Fruit fly (Drosophila melanogaster): ENCODE measurements around the gene CG7298.

CG7298 gene

DNA sequence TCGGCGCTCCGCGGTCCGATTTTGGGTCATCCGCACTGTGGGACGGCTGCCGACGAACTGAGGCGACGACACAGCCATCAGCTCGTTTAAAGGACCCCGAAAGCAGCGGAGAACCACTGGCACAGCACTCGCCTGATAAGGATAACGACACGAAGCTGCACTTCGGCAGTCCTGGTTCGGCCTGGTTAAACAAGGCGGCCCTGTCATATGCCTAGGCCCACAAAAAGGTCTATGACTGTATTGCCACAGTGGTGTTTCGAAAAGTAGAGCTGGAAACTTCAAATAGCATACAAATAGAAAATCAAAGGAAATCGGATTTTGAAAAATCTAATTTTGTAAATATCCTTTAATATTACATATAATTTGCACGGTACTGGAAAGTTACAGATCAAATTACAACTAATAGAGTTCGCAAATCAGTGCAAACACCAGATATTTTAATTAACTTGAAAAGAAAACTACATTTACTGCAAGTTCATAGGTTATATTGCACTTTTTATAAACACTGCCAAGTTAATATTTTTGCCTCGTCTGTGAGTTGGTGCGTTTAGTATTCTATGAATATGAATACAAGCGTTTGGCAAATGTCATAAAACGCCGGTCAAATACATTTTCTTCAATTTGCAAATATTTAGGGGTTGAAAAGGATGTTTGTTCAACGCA lies 18.1 kb downstream of the CG7298 start:
- TF ChIP-seq CG4496 (GFP tag; IDR thresholded peaks at IDR 0.05) (no peak), CG14655 (GFP tag; optimal IDR thresholded peaks at IDR 0.05) (peak; percentile 70), CG8301 (tag; optimal IDR thresholded peaks at IDR 0.05) (peak; percentile 41), gl (tag; optimal IDR thresholded peaks at IDR 0.05) (no peak), Ets98B (GFP tag; IDR thresholded peaks at IDR 0.05) (no peak), CG9948 (tag; optimal IDR thresholded peaks at IDR 0.05) (peak; percentile 57), CG12605 (GFP tag; IDR thresholded peaks at IDR 0.05) (no peak), Snoo (tag; optimal IDR thresholded peaks at IDR 0.05) (no peak), CG34367 (tag; optimal IDR thresholded peaks at IDR 0.05) (peak; percentile 74), Pif1B (GFP tag; optimal IDR thresholded peaks at IDR 0.05) (peak; percentile 23), CG15710 (tag; optimal IDR thresholded peaks at IDR 0.05) (peak; percentile 74), D1 (tag; optimal IDR thresholded peaks at IDR 0.05) (no peak), fd96Ca (GFP tag; IDR thresholded peaks at IDR 0.05) (no peak), CG32121 (GFP tag; IDR thresholded peaks at IDR 0.05) (no peak), CG10348 (GFP tag; IDR thresholded peaks at IDR 0.05) (0 out of 2 replicates have a peak, but pooled peaks have one; percentile 35), rn (GFP tag; IDR thresholded peaks at IDR 0.05) (no peak), CG17806 (tag; optimal IDR thresholded peaks at IDR 0.05) (peak; percentile 25), CG8159 (tag; optimal IDR thresholded peaks at IDR 0.05) (peak; percentile 63), Pif1A (GFP tag; optimal IDR thresholded peaks at IDR 0.05) (peak; percentile 0), CG13204 (GFP tag; optimal IDR thresholded peaks at IDR 0.05) (no peak), EcR (GFP tag; optimal IDR thresholded peaks at IDR 0.05) (peak; percentile 1)

dm6 chr3L:20183345-20184088 lies 20.0 kb downstream of the CG7298 start:
- TF ChIP-seq gl (tag; optimal IDR thresholded peaks at IDR 0.05) (peak; percentile 7), Snoo (tag; optimal IDR thresholded peaks at IDR 0.05) (no peak), CG8301 (tag; optimal IDR thresholded peaks at IDR 0.05) (peak; percentile 68), CG34367 (tag; optimal IDR thresholded peaks at IDR 0.05) (peak; percentile 58), CG10348 (GFP tag; IDR thresholded peaks at IDR 0.05) (no peak; the same call in 1 of the 2 replicates), CG14655 (GFP tag; optimal IDR thresholded peaks at IDR 0.05) (peak; percentile 73), D1 (tag; optimal IDR thresholded peaks at IDR 0.05) (no peak), EcR (GFP tag; optimal IDR thresholded peaks at IDR 0.05) (no peak), Pif1A (GFP tag; optimal IDR thresholded peaks at IDR 0.05) (peak; percentile 58), CG32121 (GFP tag; IDR thresholded peaks at IDR 0.05) (0 out of 2 replicates have a peak, but pooled peaks have one; percentile 23), CG4496 (GFP tag; IDR thresholded peaks at IDR 0.05) (no peak; the same call in 1 of the 3 replicates), CG17806 (tag; optimal IDR thresholded peaks at IDR 0.05) (peak; percentile 73), CG13204 (GFP tag; optimal IDR thresholded peaks at IDR 0.05) (no peak), Pif1B (GFP tag; optimal IDR thresholded peaks at IDR 0.05) (peak; percentile 57), CG9948 (tag; optimal IDR thresholded peaks at IDR 0.05) (peak; percentile 64), CG15710 (tag; optimal IDR thresholded peaks at IDR 0.05) (peak; percentile 74), Ets98B (GFP tag; IDR thresholded peaks at IDR 0.05) (peak; percentile 20), CG12605 (GFP tag; IDR thresholded peaks at IDR 0.05) (no peak), rn (GFP tag; IDR thresholded peaks at IDR 0.05) (no peak), CG8159 (tag; optimal IDR thresholded peaks at IDR 0.05) (peak; percentile 78), fd96Ca (GFP tag; IDR thresholded peaks at IDR 0.05) (0 out of 3 replicates have a peak, but pooled peaks have one; percentile 40)

- TF ChIP-seq EcR (GFP tag; optimal IDR thresholded peaks at IDR 0.05) (no peak), CG4496 (GFP tag; IDR thresholded peaks at IDR 0.05) (no peak), CG13204 (GFP tag; optimal IDR thresholded peaks at IDR 0.05) (no peak), CG8159 (tag; optimal IDR thresholded peaks at IDR 0.05) (no peak), rn (GFP tag; IDR thresholded peaks at IDR 0.05) (no peak), D1 (tag; optimal IDR thresholded peaks at IDR 0.05) (no peak), CG12605 (GFP tag; IDR thresholded peaks at IDR 0.05) (no peak), Pif1B (GFP tag; optimal IDR thresholded peaks at IDR 0.05) (no peak), CG10348 (GFP tag; IDR thresholded peaks at IDR 0.05) (no peak), CG17806 (tag; optimal IDR thresholded peaks at IDR 0.05) (no peak), CG15710 (tag; optimal IDR thresholded peaks at IDR 0.05) (no peak), CG32121 (GFP tag; IDR thresholded peaks at IDR 0.05) (no peak), Pif1A (GFP tag; optimal IDR thresholded peaks at IDR 0.05) (no peak), Ets98B (GFP tag; IDR thresholded peaks at IDR 0.05) (no peak)
Measured at dm6 chr3L:20182799-20183198, 20.7 kb downstream of the CG7298 start.

DNA sequence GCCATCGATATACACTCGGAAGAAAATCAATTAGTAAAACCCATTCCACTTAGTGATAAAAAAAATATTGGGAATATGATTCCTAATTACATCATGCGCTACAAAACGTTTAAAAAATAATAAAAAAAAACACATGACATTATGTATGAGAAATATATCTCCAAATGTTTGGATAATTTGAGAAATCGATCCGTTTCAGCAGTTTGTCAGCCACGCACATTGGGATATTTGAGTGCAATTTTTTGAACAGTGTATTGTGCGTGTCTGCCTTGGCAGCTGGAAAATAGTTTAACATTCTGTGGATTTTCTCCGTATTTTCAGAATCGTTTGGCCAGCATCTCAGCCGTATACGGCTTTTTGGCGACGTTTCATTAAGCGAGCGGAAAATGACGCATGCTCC lies 25.4 kb downstream of the CG7298 start:
- TF ChIP-seq rn (GFP tag; IDR thresholded peaks at IDR 0.05), result no peak
- no peak for TF ChIP-seq fd96Ca (GFP tag; IDR thresholded peaks at IDR 0.05)
- TF ChIP-seq CG8301 (tag; optimal IDR thresholded peaks at IDR 0.05), result no peak
- no peak for TF ChIP-seq EcR (GFP tag; optimal IDR thresholded peaks at IDR 0.05)
- TF ChIP-seq CG15710 (tag; optimal IDR thresholded peaks at IDR 0.05), result no peak
- TF ChIP-seq Pif1A (GFP tag; optimal IDR thresholded peaks at IDR 0.05), result no peak
- no peak for TF ChIP-seq CG12605 (GFP tag; IDR thresholded peaks at IDR 0.05)
- TF ChIP-seq Ets98B (GFP tag; IDR thresholded peaks at IDR 0.05), result no peak
- TF ChIP-seq Pif1B (GFP tag; optimal IDR thresholded peaks at IDR 0.05), result no peak
- no peak for TF ChIP-seq Snoo (tag; optimal IDR thresholded peaks at IDR 0.05)

dm6 chr3L:20177697-20178096 lies 25.8 kb downstream of the CG7298 start:
- TF ChIP-seq CG32121 (GFP tag; IDR thresholded peaks at IDR 0.05) (no peak), CG12605 (GFP tag; IDR thresholded peaks at IDR 0.05) (no peak), Pif1B (GFP tag; optimal IDR thresholded peaks at IDR 0.05) (no peak), EcR (GFP tag; optimal IDR thresholded peaks at IDR 0.05) (no peak), fd96Ca (GFP tag; IDR thresholded peaks at IDR 0.05) (no peak), Snoo (tag; optimal IDR thresholded peaks at IDR 0.05) (no peak), CG13204 (GFP tag; optimal IDR thresholded peaks at IDR 0.05) (no peak), CG8159 (tag; optimal IDR thresholded peaks at IDR 0.05) (no peak), CG14655 (GFP tag; optimal IDR thresholded peaks at IDR 0.05) (no peak), CG8301 (tag; optimal IDR thresholded peaks at IDR 0.05) (no peak)

All from whole organism, pupa.